Fruit fly (Drosophila melanogaster): ENCODE data around the gene Nin.

Nin gene

DNA sequence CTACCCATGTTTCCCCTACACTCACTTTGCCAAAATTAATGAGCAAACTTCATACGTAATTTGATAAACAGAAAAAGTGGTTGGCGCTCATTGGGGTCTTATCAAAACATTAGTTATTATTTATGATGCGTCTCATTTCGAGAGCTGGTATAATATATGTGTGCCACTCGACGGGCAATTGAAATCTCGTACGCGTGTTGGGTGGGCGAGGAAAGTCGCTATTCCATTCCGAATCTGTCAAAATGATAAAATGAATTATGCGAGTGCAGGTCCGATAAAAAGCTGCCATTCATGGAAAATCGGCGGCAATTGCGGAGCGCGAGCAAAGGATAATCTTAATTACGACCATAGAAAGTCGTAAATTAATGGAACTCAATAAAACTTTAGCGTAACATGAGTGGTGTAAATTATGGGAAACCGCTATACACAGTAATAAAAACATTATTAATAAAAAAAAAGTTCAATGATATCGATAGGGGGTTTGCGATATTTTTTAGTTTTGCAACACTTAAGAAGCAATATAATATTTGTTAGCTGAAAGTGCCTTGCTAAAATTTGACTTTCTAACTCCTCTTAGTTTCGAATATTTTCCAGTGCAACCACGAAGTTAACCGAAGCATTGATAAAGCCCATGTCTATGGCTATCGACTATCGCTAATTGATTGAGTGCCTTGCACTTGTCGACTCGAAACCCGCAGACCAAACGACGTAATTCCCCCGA, 36.0 kb downstream of the Nin start:
- no peak for TF ChIP-seq Dll (optimal IDR thresholded peaks at IDR 0.05)
- no peak for TF ChIP-seq EcR (GFP tag; optimal IDR thresholded peaks at IDR 0.05)
- TF ChIP-seq CG8478 (optimal IDR thresholded peaks at IDR 0.05): no peak
- TF ChIP-seq usp (GFP tag; optimal IDR thresholded peaks at IDR 0.05): no peak
- TF ChIP-seq psq (optimal IDR thresholded peaks at IDR 0.05): no peak
- TF ChIP-seq pan (optimal IDR thresholded peaks at IDR 0.05): no peak

DNA sequence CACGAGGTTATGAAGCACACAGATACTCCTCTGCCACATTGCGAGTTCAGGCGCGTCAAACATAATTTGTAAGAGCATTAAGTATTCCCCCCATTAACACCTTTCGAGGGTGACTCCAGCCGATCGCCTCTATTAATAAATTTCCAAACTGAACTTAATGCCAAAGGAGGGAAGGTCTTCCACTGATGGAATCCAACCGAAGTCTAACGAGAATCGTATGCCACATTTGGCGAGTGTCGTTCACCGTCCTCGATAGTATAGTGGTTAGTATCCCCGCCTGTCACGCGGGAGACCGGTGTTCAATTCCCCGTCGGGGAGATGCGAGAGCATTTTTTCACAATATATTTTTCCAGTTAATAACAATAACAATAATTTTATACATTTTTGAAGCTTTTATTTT, 37.8 kb downstream of the Nin start:
- no peak for TF ChIP-seq CG8478 (optimal IDR thresholded peaks at IDR 0.05)
- TF ChIP-seq Dll (optimal IDR thresholded peaks at IDR 0.05): no peak
- TF ChIP-seq psq (optimal IDR thresholded peaks at IDR 0.05): no peak
- no peak for TF ChIP-seq usp (GFP tag; optimal IDR thresholded peaks at IDR 0.05)
- TF ChIP-seq pan (optimal IDR thresholded peaks at IDR 0.05): no peak
- TF ChIP-seq EcR (GFP tag; optimal IDR thresholded peaks at IDR 0.05): no peak

DNA sequence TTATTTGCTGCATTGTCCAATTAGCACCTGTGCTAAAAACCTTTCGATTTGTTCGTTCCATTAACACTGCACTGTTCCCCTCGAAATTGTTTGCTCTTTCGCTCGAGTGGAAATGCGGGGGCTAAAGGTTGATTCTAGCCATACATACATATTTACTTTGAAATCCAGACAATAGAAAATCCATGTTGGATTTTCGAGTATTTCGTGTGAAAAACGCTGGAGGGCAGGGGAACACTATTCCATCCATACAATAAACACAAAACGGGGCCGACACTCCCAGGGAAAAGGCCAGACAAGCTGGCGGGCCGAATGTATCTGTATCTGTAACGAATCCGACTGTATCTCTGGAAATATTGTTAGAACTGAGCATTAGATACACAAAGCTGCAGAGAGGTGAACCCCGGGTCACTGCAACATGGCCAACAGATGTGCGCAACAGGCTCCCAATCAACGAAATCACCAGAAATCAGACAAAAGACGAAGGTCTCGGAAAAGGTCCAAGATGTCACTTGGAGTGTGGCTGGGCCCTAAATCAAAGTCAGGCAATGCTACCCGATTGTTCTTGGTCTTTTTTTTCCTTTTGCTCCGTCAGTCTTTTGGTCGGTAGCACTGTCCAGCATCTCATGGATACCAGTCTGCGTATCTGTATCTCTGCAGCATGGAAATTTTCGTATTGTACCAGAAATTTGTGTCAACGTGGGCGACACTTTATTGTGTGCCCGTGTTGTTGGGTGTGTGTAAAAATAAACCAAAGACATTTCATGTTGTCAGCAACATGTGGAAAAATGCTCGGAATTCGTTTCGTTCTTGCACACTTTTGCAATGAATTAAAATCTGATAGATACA, 38.7 kb downstream of the Nin start:
- TF ChIP-seq Dll (optimal IDR thresholded peaks at IDR 0.05): no peak
- no peak for TF ChIP-seq CG8478 (optimal IDR thresholded peaks at IDR 0.05)
- TF ChIP-seq EcR (GFP tag; optimal IDR thresholded peaks at IDR 0.05): no peak
- no peak for TF ChIP-seq usp (GFP tag; optimal IDR thresholded peaks at IDR 0.05)
- TF ChIP-seq pan (optimal IDR thresholded peaks at IDR 0.05): no peak
- TF ChIP-seq psq (optimal IDR thresholded peaks at IDR 0.05): no peak

DNA sequence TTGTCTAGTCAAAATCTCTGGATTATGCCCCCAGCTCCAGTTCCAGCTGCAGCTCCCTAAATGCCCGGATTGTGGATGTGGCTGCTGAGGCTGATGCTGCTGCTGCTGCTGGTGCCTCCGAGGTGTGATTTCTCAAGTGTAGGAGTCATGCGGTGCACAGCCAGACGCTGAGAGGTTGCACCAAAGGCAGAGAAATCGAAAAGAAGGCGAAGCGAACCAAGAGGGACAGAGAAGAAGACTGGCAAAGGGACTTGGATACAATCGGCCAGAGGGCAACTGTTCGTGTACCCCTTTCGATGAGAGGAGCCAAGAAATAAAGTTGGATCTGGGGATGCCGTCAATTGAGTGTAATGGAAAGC, 39.8 kb downstream of the Nin start:
- TF ChIP-seq CG8478 (optimal IDR thresholded peaks at IDR 0.05) (no peak), psq (optimal IDR thresholded peaks at IDR 0.05) (no peak), Dll (optimal IDR thresholded peaks at IDR 0.05) (no peak), usp (GFP tag; optimal IDR thresholded peaks at IDR 0.05) (no peak), EcR (GFP tag; optimal IDR thresholded peaks at IDR 0.05) (no peak), pan (optimal IDR thresholded peaks at IDR 0.05) (no peak)

DNA sequence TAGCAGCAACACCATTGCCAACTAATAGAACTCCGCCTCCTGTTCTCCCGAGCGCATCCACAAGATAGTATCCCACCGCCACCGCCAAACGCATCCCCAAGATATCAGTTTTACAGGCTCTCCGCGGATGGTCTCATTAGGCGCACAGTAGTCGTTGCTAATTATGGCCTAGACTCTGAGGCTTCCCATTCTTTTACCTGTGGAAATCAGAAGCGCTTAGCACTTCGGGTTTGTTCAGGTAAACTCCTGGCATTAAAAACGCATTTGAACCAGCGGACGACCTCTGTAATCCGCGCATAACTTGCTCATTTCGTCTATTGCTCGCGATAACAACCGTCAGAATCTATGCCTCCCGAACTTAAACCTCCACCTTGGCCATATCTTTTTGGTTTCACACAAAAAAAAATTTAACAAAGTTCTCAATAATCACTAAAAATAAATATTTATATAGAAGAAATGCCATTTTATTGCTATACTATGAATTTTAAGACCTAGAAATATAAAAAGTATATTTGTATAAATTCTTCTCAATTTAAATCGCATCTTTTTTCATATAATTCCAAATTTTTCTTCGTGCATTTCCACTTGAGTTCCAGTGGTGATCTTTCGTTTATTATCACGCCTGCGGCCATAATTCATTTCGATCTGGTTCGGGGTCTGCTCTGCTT, 40.3 kb downstream of the Nin start:
- TF ChIP-seq pan (optimal IDR thresholded peaks at IDR 0.05): no peak
- TF ChIP-seq CG8478 (optimal IDR thresholded peaks at IDR 0.05): no peak
- no peak for TF ChIP-seq psq (optimal IDR thresholded peaks at IDR 0.05)
- no peak for TF ChIP-seq EcR (GFP tag; optimal IDR thresholded peaks at IDR 0.05)
- no peak for TF ChIP-seq Dll (optimal IDR thresholded peaks at IDR 0.05)
- TF ChIP-seq usp (GFP tag; optimal IDR thresholded peaks at IDR 0.05): no peak

DNA sequence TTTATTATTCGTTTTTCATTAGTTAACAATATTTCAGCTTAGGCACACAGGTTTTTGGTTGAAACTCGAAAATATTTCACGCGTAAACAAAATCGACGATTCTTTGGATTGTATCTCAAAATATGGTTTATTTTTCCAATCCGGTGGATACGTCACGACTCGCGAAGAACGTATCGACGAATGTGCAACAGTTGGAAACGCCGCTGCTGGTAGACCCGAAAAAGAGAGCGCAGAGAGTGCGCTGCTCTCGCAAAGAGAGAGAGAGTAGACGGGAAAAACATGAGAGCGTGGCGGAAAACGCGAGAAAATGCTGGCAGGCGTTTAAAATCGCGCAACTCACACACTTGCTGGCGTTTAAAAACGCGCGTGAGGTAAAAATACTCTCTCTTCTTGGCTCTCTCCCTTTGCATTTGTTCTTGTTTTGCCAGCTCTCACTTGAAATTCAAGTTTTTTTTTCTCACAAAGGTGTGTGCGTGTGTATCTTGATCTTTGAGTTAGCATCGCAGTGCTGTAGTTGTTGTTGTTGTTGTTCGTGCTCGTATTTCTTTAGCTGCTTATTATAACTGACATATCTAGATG, 41.1 kb downstream of the Nin start:
- TF ChIP-seq usp (GFP tag; optimal IDR thresholded peaks at IDR 0.05) (no peak), pan (optimal IDR thresholded peaks at IDR 0.05) (no peak), psq (optimal IDR thresholded peaks at IDR 0.05) (no peak), Dll (optimal IDR thresholded peaks at IDR 0.05) (peak; percentile 99), EcR (GFP tag; optimal IDR thresholded peaks at IDR 0.05) (no peak), CG8478 (optimal IDR thresholded peaks at IDR 0.05) (no peak)

DNA sequence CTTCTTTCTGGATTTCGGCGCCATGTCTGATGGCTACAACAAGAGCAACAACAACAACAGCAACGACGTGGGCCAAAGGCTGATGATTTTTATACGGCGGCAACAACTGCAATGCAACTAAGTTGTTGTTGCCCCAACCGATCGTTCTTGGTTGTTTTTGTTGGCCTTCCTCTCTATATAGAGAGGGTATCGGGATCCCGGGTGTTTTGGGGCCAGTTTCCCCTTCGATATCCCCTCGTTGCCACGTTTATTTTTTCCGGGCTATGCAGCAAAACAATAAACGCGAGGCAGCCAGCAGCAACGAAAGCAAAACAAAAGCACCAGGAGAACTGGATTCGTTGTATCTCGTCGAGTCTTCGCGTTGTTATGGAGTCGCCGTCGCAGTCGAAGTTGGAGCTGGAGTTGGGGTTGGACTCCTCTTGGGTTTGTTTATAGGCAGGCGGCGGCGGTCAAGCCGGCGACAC, 42.0 kb downstream of the Nin start:
- TF ChIP-seq EcR (GFP tag; optimal IDR thresholded peaks at IDR 0.05): no peak
- no peak for TF ChIP-seq Dll (optimal IDR thresholded peaks at IDR 0.05)
- TF ChIP-seq pan (optimal IDR thresholded peaks at IDR 0.05): no peak
- no peak for TF ChIP-seq psq (optimal IDR thresholded peaks at IDR 0.05)
- no peak for TF ChIP-seq usp (GFP tag; optimal IDR thresholded peaks at IDR 0.05)
- TF ChIP-seq CG8478 (optimal IDR thresholded peaks at IDR 0.05): no peak

DNA sequence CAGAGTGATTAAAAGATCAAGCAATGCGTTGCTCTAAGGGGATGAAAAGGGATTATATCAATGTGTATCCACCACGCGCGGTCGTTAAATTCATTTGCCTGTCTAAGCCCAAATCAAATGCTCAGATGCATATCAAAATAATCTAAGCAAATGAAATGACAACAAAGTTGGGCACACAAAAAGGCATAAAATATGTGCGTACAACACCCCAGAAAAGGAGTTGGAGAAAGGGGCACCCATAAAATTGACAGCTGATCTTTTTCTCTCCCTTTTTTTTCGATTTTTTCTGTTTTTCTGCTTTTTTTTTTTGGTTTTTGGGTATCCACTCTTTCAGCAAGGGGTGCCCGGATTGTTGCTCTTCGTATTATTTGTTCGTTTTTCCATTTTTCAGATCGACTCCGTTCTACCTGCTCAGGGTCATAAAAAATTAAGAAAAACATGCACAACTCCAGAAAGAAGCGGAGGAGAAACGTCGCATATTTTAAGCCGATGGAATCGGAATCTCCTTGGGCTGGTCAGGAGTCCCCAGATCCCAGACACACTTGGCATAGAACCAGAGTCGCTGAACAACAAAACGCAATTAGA, 43.5 kb downstream of the Nin start:
- TF ChIP-seq EcR (GFP tag; optimal IDR thresholded peaks at IDR 0.05): no peak
- no peak for TF ChIP-seq Dll (optimal IDR thresholded peaks at IDR 0.05)

DNA sequence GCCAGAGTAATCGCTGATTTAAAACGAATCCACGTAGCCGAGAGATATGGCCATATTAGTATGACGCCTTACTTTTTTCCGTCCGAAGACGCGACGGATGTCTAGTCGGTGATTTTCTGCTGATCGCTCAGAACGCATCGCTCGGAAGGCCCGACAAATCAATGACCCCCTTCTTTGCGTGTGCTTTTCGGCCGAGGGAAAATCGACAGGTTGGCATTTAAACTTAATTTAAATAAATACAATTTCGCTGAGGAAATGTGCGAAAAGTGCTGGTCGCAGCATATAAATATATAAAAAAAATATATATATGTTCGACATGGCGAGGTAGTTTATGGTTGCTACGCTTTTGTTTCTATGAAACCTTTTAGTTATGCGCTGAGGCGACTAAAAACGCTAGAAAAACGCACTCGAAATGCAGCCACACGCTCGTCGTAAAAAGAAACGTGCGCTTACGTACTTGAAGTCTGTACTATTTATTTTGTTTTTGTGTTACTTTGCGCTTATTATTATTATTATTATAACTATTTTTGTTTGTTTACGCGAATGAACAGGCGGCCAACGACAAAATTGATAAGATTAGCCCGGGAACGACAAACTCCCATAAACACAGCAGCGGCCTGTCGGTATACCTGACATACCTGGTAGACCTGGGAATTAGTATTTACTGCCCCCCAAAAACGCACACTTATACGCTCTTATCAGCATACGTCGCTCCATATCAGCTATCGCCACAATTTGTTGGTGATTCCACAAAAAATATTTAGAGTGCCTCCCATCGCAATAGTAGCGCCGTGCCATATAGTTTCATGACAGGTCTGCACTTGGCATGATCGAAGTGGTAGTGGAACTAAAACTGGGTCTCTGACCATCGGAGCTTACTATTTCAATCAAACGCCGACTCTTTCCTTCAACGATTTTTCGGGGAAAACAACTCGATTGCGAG, 45.1 kb downstream of the Nin start:
- TF ChIP-seq psq (optimal IDR thresholded peaks at IDR 0.05) (no peak), CG8478 (optimal IDR thresholded peaks at IDR 0.05) (no peak), Dll (optimal IDR thresholded peaks at IDR 0.05) (no peak), pan (optimal IDR thresholded peaks at IDR 0.05) (no peak), usp (GFP tag; optimal IDR thresholded peaks at IDR 0.05) (no peak), EcR (GFP tag; optimal IDR thresholded peaks at IDR 0.05) (no peak)

DNA sequence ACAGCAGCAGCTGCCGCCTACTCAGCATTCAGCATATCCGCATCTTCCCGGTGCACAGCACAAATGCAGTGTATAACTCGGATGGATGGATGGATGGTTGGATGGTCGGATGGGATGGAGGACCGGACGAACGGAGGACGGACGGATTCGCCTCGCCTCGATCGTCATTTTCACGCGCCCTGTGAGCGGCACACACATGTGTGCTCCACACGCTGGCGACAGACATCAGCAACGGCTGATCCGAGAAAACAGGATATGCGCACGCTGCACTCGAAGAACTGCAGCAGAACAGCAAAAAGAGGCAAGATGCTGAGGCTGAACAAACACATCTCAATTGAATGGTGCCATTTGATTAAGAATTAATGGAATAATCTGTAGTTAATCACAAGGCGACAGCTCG, 46.2 kb downstream of the Nin start:
- TF ChIP-seq psq (optimal IDR thresholded peaks at IDR 0.05) (no peak), EcR (GFP tag; optimal IDR thresholded peaks at IDR 0.05) (no peak), usp (GFP tag; optimal IDR thresholded peaks at IDR 0.05) (no peak), Dll (optimal IDR thresholded peaks at IDR 0.05) (no peak), CG8478 (optimal IDR thresholded peaks at IDR 0.05) (no peak), pan (optimal IDR thresholded peaks at IDR 0.05) (no peak)
